Worm (Caenorhabditis elegans) whole organism, early embryonic: ENCODE measurements around the gene dct-5.

Experiments used
- F13C5.2 ChIP-seq: sonication (generic microtip); optimal IDR thresholded peaks from 2 replicates; lab custom pipeline; 2017; ENCODE audit warnings: mild to moderate bottlenecking, missing genetic modification characterization, inconsistent platforms, missing compliant biosample characterization
- aly-1 ChIP-seq: sonication (generic microtip); optimal IDR thresholded peaks from 2 replicates; lab custom pipeline; 2016; ENCODE audit warnings: missing genetic modification characterization, missing compliant biosample characterization
- ama-1 ChIP-seq: fragments of 150-350 bp; optimal IDR thresholded peaks from 2 replicates; lab custom pipeline; 2014
- ceh-13 ChIP-seq: fragments of 200-800 bp; sonication (Bioruptor generic); optimal IDR thresholded peaks from 2 replicates; lab custom pipeline; 2018; ENCODE audit warnings: mild to moderate bottlenecking, missing genetic modification characterization, missing compliant biosample characterization
- ceh-36 ChIP-seq: sonication (generic microtip); optimal IDR thresholded peaks from 2 replicates; lab custom pipeline; 2016; ENCODE audit warnings: missing genetic modification characterization, inconsistent platforms, missing compliant biosample characterization
- ets-7 ChIP-seq: sonication (generic microtip); optimal IDR thresholded peaks from 2 replicates; lab custom pipeline; 2016; ENCODE audit warnings: missing genotype, missing genetic modification characterization, missing compliant biosample characterization
- flt-1 ChIP-seq: fragments of 200-800 bp; sonication (Bioruptor generic); IDR thresholded peaks from 2 replicates; pipeline ENCODE4 v1.3.6; 2022; ENCODE audit warnings: missing genetic modification characterization, missing compliant biosample characterization
- hmg-4 ChIP-seq: fragments of 200-800 bp; sonication (Bioruptor generic); optimal IDR thresholded peaks from 2 replicates; lab custom pipeline; 2018; ENCODE audit warnings: mild to moderate bottlenecking, missing genetic modification characterization, missing compliant biosample characterization
- sea-1 ChIP-seq: fragments of 200-800 bp; sonication (Bioruptor generic); conservative IDR thresholded peaks from 2 replicates; pipeline ENCODE4 v1.3.6; 2022; ENCODE audit warnings: missing genetic modification characterization, missing compliant biosample characterization
- tbx-11 ChIP-seq: fragments of 200-800 bp; sonication (Bioruptor generic); IDR thresholded peaks from 2 replicates; pipeline ENCODE4 v1.3.6; 2022; ENCODE audit warnings: missing genetic modification characterization, missing compliant biosample characterization
- tbx-37 ChIP-seq: fragments of 200-800 bp; sonication (Bioruptor generic); conservative IDR thresholded peaks from 2 replicates; pipeline ENCODE4 v1.3.6; 2022; ENCODE audit warnings: missing genetic modification reagents, missing genetic modification characterization, missing compliant biosample characterization

DNA sequence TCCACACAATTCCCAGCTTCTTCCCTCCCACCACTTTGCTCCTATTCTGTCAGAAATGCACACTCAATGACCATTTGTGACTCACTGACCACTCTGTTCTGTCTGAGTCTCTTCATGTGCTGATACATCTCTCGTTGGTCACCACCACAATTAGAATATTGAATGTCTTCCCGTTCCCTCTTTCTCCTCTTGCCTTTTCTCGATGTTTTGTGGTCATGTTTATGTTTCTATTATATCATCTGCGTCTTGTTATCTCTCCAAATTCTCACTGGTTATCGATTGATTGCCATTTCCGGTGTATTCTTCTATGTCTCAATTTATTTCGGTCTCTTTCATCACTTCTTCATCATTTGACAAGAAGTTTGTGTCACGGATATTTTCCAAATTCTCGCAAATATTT lies 24.2 kb upstream of the dct-5 start:
- TF ChIP-seq ama-1 (lab: Kevin White, UChicago) (no peak), tbx-11 (GFP tag; lab: Robert Waterston, UW) (no peak), hmg-4 (no peak), F13C5.2 (tag; lab: Kevin White, UChicago) (no peak), tbx-37 (GFP tag; lab: Robert Waterston, UW) (no peak), aly-1 (tag; lab: Kevin White, UChicago) (no peak), ceh-36 (no peak), flt-1 (no peak), sea-1 (GFP tag; lab: Robert Waterston, UW) (no peak), ets-7 (tag; lab: Kevin White, UChicago) (no peak), ceh-13 (GFP tag; lab: Kevin White, UChicago) (no peak)
